Worm (Caenorhabditis elegans): Measurements from ENCODE around the gene srw-98.

srw-98 gene

DNA sequence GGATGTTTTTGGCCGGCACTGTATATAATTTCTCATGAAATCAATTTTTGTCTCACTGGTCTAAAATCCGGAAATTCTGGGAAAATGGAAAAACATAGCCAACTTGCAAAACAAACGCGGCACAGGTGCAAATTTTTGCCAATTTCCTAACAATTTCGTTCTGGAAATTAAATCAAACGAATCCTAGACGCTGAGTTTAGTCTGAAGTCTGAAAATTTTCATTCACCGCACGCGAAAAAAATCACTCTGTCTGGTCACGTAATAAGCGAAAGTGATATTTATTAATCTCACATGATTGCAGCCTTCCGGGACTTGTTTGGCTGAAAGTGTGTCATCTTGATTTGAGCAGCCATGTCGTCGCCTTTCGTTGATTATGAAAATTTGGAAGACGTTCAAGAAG lies 38.8 kb upstream of the srw-98 start, which contains the start of gene srw-103:
TSS of gene srw-103 (plus strand) at position 301 of the 400 bp plus-strand sequence.
- no peak for TF ChIP-seq elt-3 (tag; optimal IDR thresholded peaks at IDR 0.05)
- TF ChIP-seq unc-120 (tag; optimal IDR thresholded peaks at IDR 0.05; ENCODE audit: poor library complexity, severe bottlenecking), result no peak
- no peak for TF ChIP-seq hlh-1 (tag; optimal IDR thresholded peaks at IDR 0.05)
- no peak for TF ChIP-seq unc-39 (tag; optimal IDR thresholded peaks at IDR 0.05)
- TF ChIP-seq elt-1 (tag; optimal IDR thresholded peaks at IDR 0.05; ENCODE audit: borderline replicate concordance, insufficient read depth), result no peak
- TF ChIP-seq sptf-1 (tag; optimal IDR thresholded peaks at IDR 0.05), result no peak
- TF ChIP-seq pha-4 (tag; optimal IDR thresholded peaks at IDR 0.05), result no peak
- no peak for TF ChIP-seq tbx-8 (GFP tag; optimal IDR thresholded peaks at IDR 0.05)
- TF ChIP-seq lsy-2 (tag; optimal IDR thresholded peaks at IDR 0.05), result no peak
- no peak for TF ChIP-seq lin-32 (GFP tag; optimal IDR thresholded peaks at IDR 0.05)
- TF ChIP-seq nhr-237 (tag; optimal IDR thresholded peaks at IDR 0.05), result no peak
- no peak for TF ChIP-seq ceh-39 (tag; optimal IDR thresholded peaks at IDR 0.05)
- TF ChIP-seq nhr-76 (tag; optimal IDR thresholded peaks at IDR 0.05), result no peak
- no peak for TF ChIP-seq ztf-11 (tag; optimal IDR thresholded peaks at IDR 0.05)
- no peak for TF ChIP-seq blmp-1 (tag; optimal IDR thresholded peaks at IDR 0.05)
- no peak for TF ChIP-seq drap-1 (GFP tag; optimal IDR thresholded peaks at IDR 0.05)

DNA sequence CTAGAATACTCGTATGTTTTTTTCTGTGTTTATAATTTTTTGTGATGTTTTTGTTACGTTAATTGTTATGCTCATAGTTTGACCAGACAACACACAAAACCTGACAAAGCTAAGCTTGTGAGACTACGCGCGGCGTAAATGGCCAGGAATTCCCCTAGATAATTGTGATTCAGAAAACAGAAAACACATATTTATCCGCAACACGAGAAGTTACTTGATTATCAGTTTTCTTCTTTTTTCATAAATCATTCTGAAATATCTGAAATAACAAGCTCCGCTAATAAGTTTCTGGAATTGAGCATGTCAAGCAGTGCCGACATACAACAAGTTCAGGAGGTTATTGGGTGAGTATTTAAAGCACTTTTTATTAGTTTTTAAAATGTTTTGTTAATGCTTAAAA lies 32.8 kb upstream of the srw-98 start, which contains the start of gene srw-100:
TSS of gene srw-100 (plus strand) at position 301 of the 400 bp plus-strand sequence.
- TF ChIP-seq nhr-28 (tag; optimal IDR thresholded peaks at IDR 0.05), result no peak
- no peak for TF ChIP-seq unc-62 (GFP tag; optimal IDR thresholded peaks at IDR 0.05)
- TF ChIP-seq ceh-39 (tag; optimal IDR thresholded peaks at IDR 0.05), result no peak
- TF ChIP-seq ceh-83 (GFP tag; optimal IDR thresholded peaks at IDR 0.05), result no peak
- TF ChIP-seq zip-8 (tag; optimal IDR thresholded peaks at IDR 0.05), result no peak
- no peak for TF ChIP-seq nhr-76 (tag; optimal IDR thresholded peaks at IDR 0.05)
- TF ChIP-seq drap-1 (GFP tag; optimal IDR thresholded peaks at IDR 0.05), result no peak
- TF ChIP-seq sem-2 (GFP tag; optimal IDR thresholded peaks at IDR 0.05), result no peak
- TF ChIP-seq pha-4 (tag; optimal IDR thresholded peaks at IDR 0.05), result no peak
- TF ChIP-seq flh-1 (GFP tag; optimal IDR thresholded peaks at IDR 0.05), result no peak
- TF ChIP-seq unc-39 (tag; optimal IDR thresholded peaks at IDR 0.05), result no peak
- no peak for TF ChIP-seq tbx-8 (GFP tag; optimal IDR thresholded peaks at IDR 0.05)
- TF ChIP-seq cnd-1 (tag; optimal IDR thresholded peaks at IDR 0.05), result no peak
- no peak for TF ChIP-seq elt-3 (tag; optimal IDR thresholded peaks at IDR 0.05)
- TF ChIP-seq lin-32 (GFP tag; optimal IDR thresholded peaks at IDR 0.05), result no peak
- no peak for TF ChIP-seq blmp-1 (tag; optimal IDR thresholded peaks at IDR 0.05)
- no peak for TF ChIP-seq bed-3 (GFP tag; optimal IDR thresholded peaks at IDR 0.05)
- TF ChIP-seq M03D4.4 (tag; optimal IDR thresholded peaks at IDR 0.05), result no peak
- no peak for TF ChIP-seq mls-2 (tag; optimal IDR thresholded peaks at IDR 0.05)
- no peak for TF ChIP-seq mab-5 (tag; optimal IDR thresholded peaks at IDR 0.05)

DNA sequence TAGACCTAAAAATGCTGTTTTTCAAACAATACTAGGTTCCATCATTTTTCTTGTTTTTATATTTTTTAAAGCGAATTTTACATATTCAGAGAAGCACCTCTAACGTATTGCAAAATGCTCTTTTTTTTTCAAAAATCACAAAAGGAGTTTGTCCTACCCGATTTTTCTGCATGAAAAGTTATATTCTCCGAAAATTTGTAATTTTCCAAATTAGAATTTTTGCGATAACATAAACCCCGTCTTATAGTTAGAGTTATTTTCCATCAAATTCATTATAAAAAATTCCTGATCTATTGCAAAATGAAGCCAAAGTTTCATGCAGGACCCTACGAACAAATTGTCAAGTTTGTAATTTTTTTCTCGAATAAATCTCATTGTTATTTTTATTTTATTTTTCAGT lies 30.3 kb upstream of the srw-98 start, which contains the start of gene srw-99:
TSS of gene srw-99 (plus strand) at position 301 of the 400 bp plus-strand sequence.
- TF ChIP-seq nhr-12 (tag; optimal IDR thresholded peaks at IDR 0.05) (no peak), ham-2 (GFP tag; optimal IDR thresholded peaks at IDR 0.05) (no peak), blmp-1 (tag; optimal IDR thresholded peaks at IDR 0.05) (no peak), ceh-43 (GFP tag; optimal IDR thresholded peaks at IDR 0.05) (no peak), elt-3 (tag; optimal IDR thresholded peaks at IDR 0.05) (no peak), mls-2 (tag; optimal IDR thresholded peaks at IDR 0.05) (no peak), sem-2 (GFP tag; optimal IDR thresholded peaks at IDR 0.05) (no peak)

DNA sequence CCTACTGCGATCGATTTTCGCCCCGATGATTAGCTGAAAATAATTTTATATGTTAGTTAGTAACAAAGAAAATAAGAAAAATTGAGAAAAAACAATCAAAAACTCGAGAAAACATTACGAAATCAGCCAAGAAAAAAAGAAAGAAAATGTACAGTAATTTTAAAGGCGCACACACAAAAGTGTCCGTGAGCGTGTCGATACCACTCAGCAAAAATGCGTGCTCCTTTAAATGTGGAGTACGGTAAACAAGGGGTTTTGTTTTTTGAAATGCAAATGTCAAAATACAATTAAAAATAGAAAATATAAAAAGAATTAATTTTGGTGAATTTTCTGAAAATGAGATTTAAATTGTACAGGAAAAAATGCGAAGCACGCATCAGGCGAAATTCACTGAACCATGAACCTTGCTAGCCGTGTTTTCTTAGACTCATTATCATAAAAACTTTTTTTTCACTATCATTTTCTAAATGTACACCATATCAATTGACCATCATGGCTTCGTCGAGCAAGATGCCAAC lies 23.5 kb upstream of the srw-98 start, which contains the start of gene srw-90:
TSS of gene srw-90 (plus strand) at position 468 of the 518 bp plus-strand sequence.
- TF ChIP-seq bed-3 (GFP tag; optimal IDR thresholded peaks at IDR 0.05), result no peak

DNA sequence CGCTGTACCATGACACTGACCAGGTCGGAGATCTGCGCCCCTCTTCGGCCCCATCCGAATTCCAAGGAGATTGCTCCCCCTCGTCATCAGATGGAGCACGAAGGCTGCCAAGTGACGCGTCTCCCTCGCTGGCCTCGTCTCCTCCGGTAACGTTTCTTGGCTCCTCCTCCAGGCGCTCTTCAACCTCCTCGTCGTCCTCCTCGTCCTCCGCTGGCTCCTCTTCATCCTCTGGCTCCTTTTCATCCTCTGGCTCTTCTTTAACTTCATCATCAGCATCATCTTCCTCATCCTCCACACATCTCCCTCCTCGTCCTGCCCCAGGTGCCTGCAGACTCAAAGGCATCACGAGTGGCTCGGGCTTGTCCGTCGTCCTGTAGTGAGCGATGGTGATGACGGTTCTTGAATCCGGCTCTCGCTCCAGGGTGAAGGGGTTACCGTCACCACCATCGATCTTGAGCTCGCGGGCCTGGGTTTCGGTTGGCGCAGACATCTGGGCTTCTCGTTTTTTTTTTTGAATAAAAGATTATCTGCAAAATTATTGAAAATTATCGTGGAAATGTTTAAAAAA lies 21.2 kb upstream of the srw-98 start:
- no peak for TF ChIP-seq ces-1 (GFP tag; optimal IDR thresholded peaks at IDR 0.05)
- TF ChIP-seq sem-2 (GFP tag; optimal IDR thresholded peaks at IDR 0.05), result no peak
- TF ChIP-seq unc-120 (tag; optimal IDR thresholded peaks at IDR 0.05; ENCODE audit: poor library complexity, severe bottlenecking), result no peak
- no peak for TF ChIP-seq elt-1 (tag; optimal IDR thresholded peaks at IDR 0.05; ENCODE audit: borderline replicate concordance, insufficient read depth)
- no peak for TF ChIP-seq elt-3 (tag; optimal IDR thresholded peaks at IDR 0.05)
- TF ChIP-seq zip-8 (tag; optimal IDR thresholded peaks at IDR 0.05), result no peak
- no peak for TF ChIP-seq tbx-8 (GFP tag; optimal IDR thresholded peaks at IDR 0.05)
- TF ChIP-seq ham-2 (GFP tag; optimal IDR thresholded peaks at IDR 0.05), result no peak
- TF ChIP-seq ceh-43 (GFP tag; optimal IDR thresholded peaks at IDR 0.05), result no peak
- TF ChIP-seq ztf-11 (tag; optimal IDR thresholded peaks at IDR 0.05), result no peak
- no peak for TF ChIP-seq nhr-28 (tag; optimal IDR thresholded peaks at IDR 0.05)
- TF ChIP-seq blmp-1 (tag; optimal IDR thresholded peaks at IDR 0.05), result no peak
- TF ChIP-seq bed-3 (GFP tag; optimal IDR thresholded peaks at IDR 0.05), result no peak
- no peak for TF ChIP-seq lin-13 (tag; optimal IDR thresholded peaks at IDR 0.05)
- TF ChIP-seq hlh-1 (tag; optimal IDR thresholded peaks at IDR 0.05), result no peak
- no peak for TF ChIP-seq snpc-4 (tag; optimal IDR thresholded peaks at IDR 0.05)
- TF ChIP-seq unc-39 (tag; optimal IDR thresholded peaks at IDR 0.05), result no peak
- no peak for TF ChIP-seq sptf-1 (tag; optimal IDR thresholded peaks at IDR 0.05)
